Worm (Caenorhabditis elegans): ENCODE results near the gene T21E8.6.

ce11 chrX:10881984-10882383 lies at the start of gene T21E8.6:
- TF ChIP-seq ceh-18 (tag; optimal IDR thresholded peaks at IDR 0.05): no peak
- no peak for TF ChIP-seq unc-86 (tag; optimal IDR thresholded peaks at IDR 0.05)
- no peak for TF ChIP-seq ref-2 (tag; optimal IDR thresholded peaks at IDR 0.05)
- no peak for TF ChIP-seq pqm-1 (tag; optimal IDR thresholded peaks at IDR 0.05)
- TF ChIP-seq dmd-4 (tag; optimal IDR thresholded peaks at IDR 0.05; ENCODE audit: borderline replicate concordance): no peak
- no peak for TF ChIP-seq ceh-45 (GFP tag; IDR thresholded peaks at IDR 0.05)
- TF ChIP-seq pag-3 (tag; optimal IDR thresholded peaks at IDR 0.05; ENCODE audit: borderline replicate concordance): no peak
- no peak for TF ChIP-seq tbx-2 (tag; optimal IDR thresholded peaks at IDR 0.05)
- TF ChIP-seq unc-42 (tag; optimal IDR thresholded peaks at IDR 0.05): no peak

All from whole organism, late embryonic.